Worm (Caenorhabditis elegans) whole organism, mixed stage, embryonic: ENCODE measurements around the gene kin-30.

ENCODE experiments used
- nhr-237 ChIP-seq: fragments of 150-350 bp; optimal IDR thresholded peaks from 2 replicates; lab custom pipeline; 2014; ENCODE audit warnings: missing biosample characterization, missing genetic modification characterization
- nhr-28 ChIP-seq: fragments of 150-350 bp; optimal IDR thresholded peaks from 2 replicates; lab custom pipeline; 2014; ENCODE audit warnings: missing biosample characterization, missing genetic modification characterization
- unc-39 ChIP-seq: fragments of 150-350 bp; optimal IDR thresholded peaks from 2 replicates; lab custom pipeline; 2014; ENCODE audit warnings: missing biosample characterization, missing genetic modification characterization
- unc-62 ChIP-seq: fragments of 150-350 bp; optimal IDR thresholded peaks from 2 replicates; lab custom pipeline; 2014; ENCODE audit warnings: missing biosample characterization, missing genetic modification reagents, missing genetic modification characterization

ce11 chrV:15197955-15198354, 46.6 kb upstream of the kin-30 start, which contains the start of gene srw-1:
- TF ChIP-seq nhr-237, result no peak
- TF ChIP-seq unc-39 (tag; lab: Kevin White, UChicago), result no peak
- no peak for TF ChIP-seq unc-62 (GFP tag; lab: Kevin White, UChicago)
- TF ChIP-seq nhr-28 (tag; lab: Kevin White, UChicago), result no peak
